Fruit fly (Drosophila melanogaster): Measurements from ENCODE around the gene CG14731.
"Not testable (repeated sequence)": the region's sequence is repeated elsewhere in the genome, so short reads cannot be mapped to it uniquely, and the experiment has no call there.

CG14731 gene

dm6 chr3R:11948903-11949358 is 17.9 kb downstream of the CG14731 start, which contains the start of gene Cad87A (continued):
- TF ChIP-seq spab (GFP tag; optimal IDR thresholded peaks at IDR 0.05) = no peak
- no peak for TF ChIP-seq CG15336 (GFP tag; IDR thresholded peaks at IDR 0.05)
- TF ChIP-seq CG8319 (GFP tag; optimal IDR thresholded peaks at IDR 0.05) = no peak
- TF ChIP-seq CG7368 (GFP tag; optimal IDR thresholded peaks at IDR 0.05) = no peak
- no peak for TF ChIP-seq CG16779 (tag; optimal IDR thresholded peaks at IDR 0.05)
- TF ChIP-seq Hr39 (GFP tag; optimal IDR thresholded peaks at IDR 0.05) = no peak
- TF ChIP-seq CG6792 (GFP tag; optimal IDR thresholded peaks at IDR 0.05) = no peak
- no peak for TF ChIP-seq Sox15 (GFP tag; optimal IDR thresholded peaks at IDR 0.05)
- TF ChIP-seq CG31627 (GFP tag; optimal IDR thresholded peaks at IDR 0.05) = no peak
- no peak for TF ChIP-seq CG6163 (GFP tag; IDR thresholded peaks at IDR 0.05)
- TF ChIP-seq CG32006 (GFP tag; optimal IDR thresholded peaks at IDR 0.05) = no peak
- peak; percentile 51 to 55 for TF ChIP-seq ss (GFP tag; optimal IDR thresholded peaks at IDR 0.05)
- TF ChIP-seq Hr4 (GFP tag; optimal IDR thresholded peaks at IDR 0.05) = no peak
- no peak for TF ChIP-seq Eip93F (GFP tag; optimal IDR thresholded peaks at IDR 0.05)
- no peak for TF ChIP-seq lz (GFP tag; optimal IDR thresholded peaks at IDR 0.05)
- peak; percentile 45 for TF ChIP-seq dsx (GFP tag; optimal IDR thresholded peaks at IDR 0.05; ENCODE audit: poor library complexity, severe bottlenecking)
- TF ChIP-seq eg (GFP tag; IDR thresholded peaks at IDR 0.05) = no peak
- no peak for TF ChIP-seq CG4318 (GFP tag; optimal IDR thresholded peaks at IDR 0.05)
- no peak for TF ChIP-seq CG10669 (GFP tag; optimal IDR thresholded peaks at IDR 0.05)
- no peak for TF ChIP-seq CG3919 (GFP tag; optimal IDR thresholded peaks at IDR 0.05)
- no peak for TF ChIP-seq CG6808 (GFP tag; optimal IDR thresholded peaks at IDR 0.05)
- peak; percentile 17 for TF ChIP-seq vri (GFP tag; optimal IDR thresholded peaks at IDR 0.05)
- TF ChIP-seq net (GFP tag; optimal IDR thresholded peaks at IDR 0.05) = no peak
- no peak for TF ChIP-seq fd85E (GFP tag; optimal IDR thresholded peaks at IDR 0.05)
- TF ChIP-seq CG6276 (GFP tag; optimal IDR thresholded peaks at IDR 0.05) = no peak
- TF ChIP-seq svp (GFP tag) = no peak
- no peak for TF ChIP-seq CG9139 (GFP tag; optimal IDR thresholded peaks at IDR 0.05)
- TF ChIP-seq CG8632 (GFP tag; optimal IDR thresholded peaks at IDR 0.05) = no peak
- no peak for TF ChIP-seq esn (GFP tag; optimal IDR thresholded peaks at IDR 0.05)
- peak; percentile 82 for TF ChIP-seq fkh (GFP tag; optimal IDR thresholded peaks at IDR 0.05)
- TF ChIP-seq Eip75B (GFP tag; optimal IDR thresholded peaks at IDR 0.05) = no peak

dm6 chr3R:11949387-11950029 is 18.4 kb downstream of the CG14731 start, which contains the start of gene CG31211:
Gene CG31211, plus strand, starts transcription at chr3R:11949680.
- TF ChIP-seq svp (GFP tag) (peak; percentile 84), pdm3 (GFP tag; optimal IDR thresholded peaks at IDR 0.05) (peak; percentile 13), acj6 (GFP tag; optimal IDR thresholded peaks at IDR 0.05) (peak; percentile 8), CG3919 (GFP tag; optimal IDR thresholded peaks at IDR 0.05) (peak; percentile 44), Hr39 (GFP tag; optimal IDR thresholded peaks at IDR 0.05) (peak; percentile 21), esn (GFP tag; optimal IDR thresholded peaks at IDR 0.05) (peak; percentile 25), ss (GFP tag; optimal IDR thresholded peaks at IDR 0.05) (peak in 1 of 2 experiments; percentile 15), OdsH (GFP tag; optimal IDR thresholded peaks at IDR 0.05) (peak; percentile 9), lz (GFP tag; optimal IDR thresholded peaks at IDR 0.05) (peak; percentile 4), Hr4 (GFP tag; optimal IDR thresholded peaks at IDR 0.05) (peak; percentile 43), Gug (GFP tag; IDR thresholded peaks at IDR 0.05) (no peak), fkh (GFP tag; optimal IDR thresholded peaks at IDR 0.05) (no peak), CG6792 (GFP tag; optimal IDR thresholded peaks at IDR 0.05) (no peak)

- not testable (repeated sequence) for TF ChIP-seq Lpt, Blimp-1, Sox14 (GFP tag; optimal IDR thresholded peaks at IDR 0.05)
These were observed 25.4 kb downstream of the CG14731 start, which contains the start of gene Hsp70Aa for dm6 chr3R:11956444-11956843. Gene Hsp70Aa, minus strand, starts transcription at chr3R:11956544.
